Worm (Caenorhabditis elegans): Measurements from ENCODE around the gene C50B6.1.

Gene C50B6.1

ce11 chrV:13269228-13269630, 39.5 kb upstream of the C50B6.1 start (continued):
- no peak for TF ChIP-seq ceh-90 (tag; optimal IDR thresholded peaks at IDR 0.05)
- TF ChIP-seq nhr-71 (tag; optimal IDR thresholded peaks at IDR 0.05) = peak; percentile 44
- TF ChIP-seq nhr-28 (tag; optimal IDR thresholded peaks at IDR 0.05) = no peak
- no peak for TF ChIP-seq lin-15B (tag; optimal IDR thresholded peaks at IDR 0.05)
- peak; percentile 100 for TF ChIP-seq elt-2 (tag; optimal IDR thresholded peaks at IDR 0.05)
- TF ChIP-seq nhr-76 (tag; optimal IDR thresholded peaks at IDR 0.05) = no peak
- no peak for TF ChIP-seq skn-1 (tag; optimal IDR thresholded peaks at IDR 0.05)
- no peak for TF ChIP-seq nhr-85 (tag)
- no peak for TF ChIP-seq sptf-1 (tag; optimal IDR thresholded peaks at IDR 0.05)
- TF ChIP-seq fkh-10 (GFP tag; optimal IDR thresholded peaks at IDR 0.05) = no peak
- TF ChIP-seq pqm-1 (tag; optimal IDR thresholded peaks at IDR 0.05) = peak; percentile 86
- TF ChIP-seq xbp-1 (tag; optimal IDR thresholded peaks at IDR 0.05) = no peak
- TF ChIP-seq jun-1 (tag; optimal IDR thresholded peaks at IDR 0.05) = peak; percentile 87
- TF ChIP-seq egl-13 (tag; optimal IDR thresholded peaks at IDR 0.05) = no peak
- TF ChIP-seq unc-62 (GFP tag; optimal IDR thresholded peaks at IDR 0.05) = no peak
- TF ChIP-seq F16B12.6 (tag; optimal IDR thresholded peaks at IDR 0.05) = no peak
- no peak for TF ChIP-seq mef-2 (tag; optimal IDR thresholded peaks at IDR 0.05)
- TF ChIP-seq isw-1 (GFP tag; IDR thresholded peaks at IDR 0.05) = no peak
- no peak for TF ChIP-seq ceh-88 (GFP tag; IDR thresholded peaks at IDR 0.05)
- TF ChIP-seq hpl-2 (GFP tag; optimal IDR thresholded peaks at IDR 0.05) = peak; percentile 83
- TF ChIP-seq grh-1 (GFP tag; IDR thresholded peaks at IDR 0.05) = no peak
- TF ChIP-seq lir-3 (tag; optimal IDR thresholded peaks at IDR 0.05; ENCODE audit: poor library complexity) = no peak
- peak; percentile 85 for TF ChIP-seq pax-3 (tag; optimal IDR thresholded peaks at IDR 0.05)
- peak in 1 of 2 experiments; percentile 59 for TF ChIP-seq lin-35 (GFP tag; optimal IDR thresholded peaks at IDR 0.05)
- TF ChIP-seq zip-4 (GFP tag; optimal IDR thresholded peaks at IDR 0.05) = no peak
- TF ChIP-seq tlp-1 (tag; optimal IDR thresholded peaks at IDR 0.05) = peak; percentile 83
- no peak for TF ChIP-seq blmp-1 (tag; optimal IDR thresholded peaks at IDR 0.05)
- no peak for TF ChIP-seq lin-13 (GFP tag; optimal IDR thresholded peaks at IDR 0.05)
- no peak for TF ChIP-seq Y116A8C.19 (tag; optimal IDR thresholded peaks at IDR 0.05; ENCODE audit: borderline replicate concordance)
- TF ChIP-seq mep-1 (tag; optimal IDR thresholded peaks at IDR 0.05) = no peak
- TF ChIP-seq ztf-11 (tag; optimal IDR thresholded peaks at IDR 0.05) = no peak
- TF ChIP-seq fkh-4 (tag; optimal IDR thresholded peaks at IDR 0.05; ENCODE audit: borderline replicate concordance) = no peak
- no peak for TF ChIP-seq vab-15 (tag; optimal IDR thresholded peaks at IDR 0.05)
- TF ChIP-seq alr-1 (tag; optimal IDR thresholded peaks at IDR 0.05; ENCODE audit: borderline replicate concordance) = no peak

DNA sequence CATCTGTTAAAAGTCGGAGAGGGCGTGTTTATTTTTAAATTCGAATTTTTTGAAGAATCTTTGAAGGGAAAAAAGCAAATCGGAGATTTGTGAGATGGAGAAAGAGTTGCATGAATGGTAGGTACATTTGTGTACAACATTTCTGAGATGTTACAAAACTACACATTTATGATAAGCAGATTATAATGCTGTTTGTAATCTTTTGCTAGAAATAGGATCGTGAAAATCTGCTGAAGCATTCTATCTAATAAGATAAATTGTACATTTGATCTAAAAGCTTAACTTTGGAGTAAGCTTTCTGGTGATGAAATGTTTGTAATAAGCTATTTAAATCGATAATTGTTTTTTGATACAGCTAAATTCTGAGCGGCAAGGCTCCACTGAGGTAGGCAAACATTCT, 36.4 kb upstream of the C50B6.1 start:
- TF ChIP-seq nhr-28 (tag; optimal IDR thresholded peaks at IDR 0.05) (no peak), ceh-82 (tag; optimal IDR thresholded peaks at IDR 0.05) (no peak), nhr-90 (tag; optimal IDR thresholded peaks at IDR 0.05; ENCODE audit: poor library complexity) (no peak), unc-130 (tag; optimal IDR thresholded peaks at IDR 0.05) (no peak), pqm-1 (tag; optimal IDR thresholded peaks at IDR 0.05) (no peak), nhr-12 (tag; optimal IDR thresholded peaks at IDR 0.05) (no peak), fkh-10 (GFP tag; optimal IDR thresholded peaks at IDR 0.05) (no peak), C04F5.9 (tag; optimal IDR thresholded peaks at IDR 0.05) (no peak), mab-9 (GFP tag; IDR thresholded peaks at IDR 0.05) (no peak), lin-39 (tag; optimal IDR thresholded peaks at IDR 0.05) (no peak)

- TF ChIP-seq aha-1 (tag; optimal IDR thresholded peaks at IDR 0.05) (no peak), ceh-63 (GFP tag; optimal IDR thresholded peaks at IDR 0.05) (no peak), elt-2 (tag; optimal IDR thresholded peaks at IDR 0.05) (peak; percentile 54), mdl-1 (tag; optimal IDR thresholded peaks at IDR 0.05) (no peak), nhr-20 (tag; optimal IDR thresholded peaks at IDR 0.05) (no peak)
Measured at ce11 chrV:13273302-13273701, 35.4 kb upstream of the C50B6.1 start.
